Fruit fly (Drosophila melanogaster) whole organism, wandering third instar larva: Measurements from ENCODE around the gene CG10165.

Experiments used
- Rel ChIP-seq, 2 experiments: fragments of 200-800 bp; sonication (Bioruptor generic) in 1 of 2; optimal IDR thresholded peaks; 2 replicates in 1 of 2; 3 replicates in 1 of 2; lab custom pipeline; 2016 to 2019; ENCODE audit warnings: mild to moderate bottlenecking in 2 of 2, missing biosample characterization in 2 of 2, missing genetic modification characterization in 2 of 2, moderate library complexity in 1 of 2
- Sp1 ChIP-seq: fragments of 200-800 bp; sonication (Bioruptor generic); optimal IDR thresholded peaks from 3 replicates; lab custom pipeline; 2019; ENCODE audit warnings: missing biosample characterization, mild to moderate bottlenecking, missing genetic modification characterization, moderate library complexity
- ey ChIP-seq: fragments of 200-800 bp; sonication (Bioruptor generic); optimal IDR thresholded peaks from 2 replicates; lab custom pipeline; 2016; ENCODE audit warnings: missing biosample characterization, missing genetic modification characterization
- fru ChIP-seq: fragments of 200-800 bp; sonication (Bioruptor generic); optimal IDR thresholded peaks from 3 replicates; lab custom pipeline; 2016; ENCODE audit warnings: missing biosample characterization, mild to moderate bottlenecking, missing genetic modification characterization
- lola ChIP-seq: fragments of >200 bp; optimal IDR thresholded peaks from 2 replicates; lab custom pipeline; 2017; ENCODE audit warnings: missing biosample characterization, missing genetic modification characterization
- psq ChIP-seq: fragments of 200-800 bp; sonication (Bioruptor generic); optimal IDR thresholded peaks from 3 replicates; lab custom pipeline; 2017; ENCODE audit warnings: missing biosample characterization, mild to moderate bottlenecking, missing genetic modification characterization, moderate library complexity
- sage ChIP-seq: fragments of 200-800 bp; sonication (Bioruptor generic); optimal IDR thresholded peaks from 2 replicates; lab custom pipeline; 2016; ENCODE audit warnings: missing biosample characterization, mild to moderate bottlenecking, missing genetic modification characterization
- sv ChIP-seq: fragments of 200-800 bp; sonication (Bioruptor generic); optimal IDR thresholded peaks from 3 replicates; lab custom pipeline; 2016; ENCODE audit warnings: missing biosample characterization, missing genetic modification characterization
- usp ChIP-seq: fragments of >200 bp; optimal IDR thresholded peaks from 2 replicates; lab custom pipeline; 2017; ENCODE audit warnings: missing biosample characterization, missing genetic modification characterization

dm6 chr2L:19542268-19542773, 12.2 kb upstream of the CG10165 start:
- TF ChIP-seq usp = no peak
- peak; percentile 8 for TF ChIP-seq Sp1 (GFP tag; lab: Kevin White, UChicago)
- TF ChIP-seq psq (GFP tag; lab: Kevin White, UChicago) = no peak
- TF ChIP-seq Rel (GFP tag; optimal IDR thresholded peaks at IDR 0.05; lab: Kevin White, UChicago) = no peak
- TF ChIP-seq Rel (tag; optimal IDR thresholded peaks at IDR 0.05; lab: Kevin White, UChicago) = no peak
- no peak for TF ChIP-seq lola (GFP tag; lab: Kevin White, UChicago)
- TF ChIP-seq ey (GFP tag; lab: Kevin White, UChicago) = no peak
- TF ChIP-seq sv = no peak
- TF ChIP-seq fru (GFP tag; lab: Kevin White, UChicago) = no peak
- no peak for TF ChIP-seq sage (GFP tag; lab: Kevin White, UChicago)
